Fruit fly (Drosophila melanogaster) whole organism, larva: ENCODE results near the gene comt.

Experiments used
- noc ChIP-seq: fragments of 200-800 bp; sonication (Bioruptor generic); optimal IDR thresholded peaks from 3 replicates; lab custom pipeline; 2019; ENCODE audit warnings: missing biosample characterization, mild to moderate bottlenecking, missing genetic modification characterization, moderate library complexity

comt gene

dm6 chrX:13281244-13281877 is 22.5 kb downstream of the comt start:
- peak; percentile 1 for TF ChIP-seq noc (tag; lab: Kevin White, UChicago)

DNA sequence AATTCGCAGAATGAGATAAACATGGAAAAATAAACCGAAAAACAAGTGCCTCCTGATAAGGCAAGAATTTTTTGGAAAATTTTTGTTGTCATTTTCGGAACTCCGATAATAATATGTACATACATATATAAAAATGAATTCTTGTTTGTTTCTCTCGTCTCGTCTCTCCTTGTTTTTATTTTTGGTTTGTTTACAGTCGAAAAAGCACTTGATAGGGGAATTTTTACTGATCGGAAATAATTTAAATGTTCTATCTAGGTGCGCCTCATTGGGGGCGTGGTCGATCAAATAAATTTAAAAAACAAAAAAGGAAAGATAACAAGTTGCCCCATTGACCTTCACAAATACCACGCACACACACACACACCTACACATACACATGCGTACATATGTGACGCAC is 23.9 kb downstream of the comt start:
- no peak for TF ChIP-seq noc (tag; lab: Kevin White, UChicago)

DNA sequence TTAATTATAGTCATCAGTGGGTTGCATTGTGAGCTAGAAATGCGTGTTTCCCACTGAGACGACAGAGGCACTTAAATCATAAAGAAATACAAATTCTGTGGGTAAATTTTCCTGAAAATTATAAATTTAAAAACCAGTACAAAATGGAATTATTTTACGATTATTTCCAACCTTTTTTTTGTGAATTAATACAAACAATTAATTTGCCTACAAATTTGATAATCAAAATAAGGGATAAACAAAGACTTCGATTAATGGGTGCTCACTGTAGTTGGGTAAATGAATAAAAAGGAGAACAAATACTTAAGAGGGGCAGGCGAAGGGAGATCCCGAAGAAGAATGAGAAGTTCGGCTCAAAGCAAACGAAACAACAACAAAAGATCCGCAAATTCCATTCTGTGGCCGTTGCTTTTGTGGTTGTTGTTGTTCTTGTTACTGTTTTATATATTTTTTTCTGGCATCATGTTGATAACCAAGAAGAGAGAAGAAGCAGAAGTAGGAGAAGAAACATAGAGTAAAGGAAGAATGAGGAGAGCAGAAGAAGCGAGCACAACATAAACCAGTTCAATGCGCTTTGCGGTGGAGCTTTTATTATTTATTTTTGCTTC is 25.2 kb downstream of the comt start:
- TF ChIP-seq noc (tag; lab: Kevin White, UChicago): peak; percentile 40

DNA sequence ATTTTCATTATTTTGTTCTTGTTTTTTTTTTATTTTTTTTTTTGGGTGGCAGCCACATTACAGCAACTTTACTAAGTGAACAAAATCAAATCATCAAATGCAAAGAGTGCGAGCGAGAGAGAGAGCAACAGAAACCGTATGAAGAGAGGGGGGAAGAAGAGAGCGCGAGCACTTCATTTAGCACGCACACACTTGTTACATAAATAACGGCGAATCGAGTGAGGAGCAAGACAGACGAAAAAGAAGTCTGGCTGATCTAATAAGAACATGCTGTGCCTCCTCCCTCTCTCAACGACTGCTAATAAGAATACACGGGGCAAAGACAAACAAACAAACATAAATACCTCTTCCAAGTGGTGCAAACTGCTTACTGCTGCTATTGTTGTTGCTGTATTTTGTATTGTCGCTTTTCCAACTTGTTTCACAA is 25.7 kb downstream of the comt start:
- no peak for TF ChIP-seq noc (tag; lab: Kevin White, UChicago)

- TF ChIP-seq noc (tag; lab: Kevin White, UChicago): no peak
These were observed 26.4 kb downstream of the comt start, which contains the start of the genes HDAC4 and CG15743 for dm6 chrX:13285001-13285748. Gene HDAC4, minus strand, starts transcription at chrX:13285632. Gene CG15743, plus strand, starts transcription at chrX:13285707.

DNA sequence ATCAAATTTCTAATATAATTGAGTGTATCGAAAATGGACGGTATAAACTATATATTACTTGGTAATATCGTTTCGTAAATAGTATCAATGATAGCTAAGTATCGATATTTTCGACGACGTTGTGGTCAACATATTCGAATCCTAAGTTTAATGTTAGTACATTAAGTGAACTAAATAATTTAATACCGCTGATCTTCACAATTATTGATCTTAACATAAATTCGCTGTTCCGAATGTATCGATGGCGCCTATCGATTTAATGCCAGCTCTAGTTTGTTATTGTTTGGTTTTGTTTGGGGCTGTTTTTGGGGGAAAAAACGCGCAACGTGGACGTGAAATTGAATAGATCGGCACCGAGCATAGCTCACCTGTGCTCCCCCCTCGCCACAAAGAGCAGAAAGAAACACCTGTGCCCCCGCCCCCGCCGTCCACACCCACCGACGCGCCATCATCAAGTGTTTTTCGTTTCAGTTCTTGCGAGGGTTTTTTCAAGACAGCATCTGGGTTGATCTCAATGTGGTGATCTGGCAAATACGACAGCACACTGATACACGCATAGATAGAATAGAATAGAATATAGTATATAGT is 27.0 kb downstream of the comt start:
- TF ChIP-seq noc (tag; lab: Kevin White, UChicago): no peak

DNA sequence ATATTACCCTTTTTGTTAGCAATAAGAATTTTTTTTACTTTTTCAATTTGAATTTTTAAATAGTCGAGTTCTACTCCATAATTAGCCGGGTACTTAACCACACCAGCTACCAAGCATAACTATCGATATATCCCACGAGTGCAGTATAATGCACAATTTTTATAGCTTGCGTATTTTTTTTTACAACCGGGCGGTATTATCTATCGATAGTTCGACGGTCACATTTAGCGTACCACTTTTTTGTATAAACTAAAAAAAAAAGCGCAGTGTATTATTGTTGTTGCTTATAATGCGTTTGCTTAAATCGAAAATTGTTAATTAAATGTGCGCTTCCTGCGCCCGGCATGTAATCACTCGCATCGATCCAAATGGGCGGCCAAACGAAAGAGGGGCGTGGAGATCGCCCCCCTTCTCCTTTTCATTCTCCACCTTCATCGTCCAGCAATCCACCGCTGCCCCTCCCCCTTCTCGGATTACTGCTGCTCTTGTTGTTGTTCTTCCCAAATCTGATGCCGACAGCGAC is 29.1 kb downstream of the comt start, which contains the start of gene Remo:
Gene Remo, plus strand, starts transcription at position 198 of the 523 bp plus-strand sequence.
- no peak for TF ChIP-seq noc (tag; lab: Kevin White, UChicago)

dm6 chrX:13296405-13297183 is 37.8 kb downstream of the comt start, which contains the start of gene CG1622:
Gene CG1622, plus strand, starts transcription at chrX:13297082.
- TF ChIP-seq noc (tag; lab: Kevin White, UChicago): no peak

dm6 chrX:13300835-13301502 is 42.1 kb downstream of the comt start:
- no peak for TF ChIP-seq noc (tag; lab: Kevin White, UChicago)

DNA sequence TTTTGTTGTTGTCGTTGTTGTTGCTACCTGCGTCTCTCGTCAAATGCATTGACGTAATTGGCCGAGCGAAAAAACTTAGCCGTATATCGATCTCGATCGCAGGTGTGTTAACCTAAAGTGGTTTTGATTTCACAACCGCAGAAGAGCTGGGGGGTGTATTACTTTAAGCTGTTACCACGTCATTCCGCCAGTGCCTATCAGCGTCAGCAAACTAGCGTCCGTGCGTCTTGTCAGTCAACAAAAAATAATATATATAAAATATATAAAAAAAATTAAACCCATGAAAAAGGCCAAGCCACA is 43.4 kb downstream of the comt start, which contains the start of gene CG1764:
Gene CG1764, minus strand, starts transcription at position 101 of the 300 bp plus-strand sequence.
- no peak for TF ChIP-seq noc (tag; lab: Kevin White, UChicago)

- TF ChIP-seq noc (tag; lab: Kevin White, UChicago): no peak
These were observed 44.0 kb downstream of the comt start for dm6 chrX:13302615-13303526.

dm6 chrX:13303527-13303655 is 44.6 kb downstream of the comt start, which contains the start of gene IP3K2:
Gene IP3K2, plus strand, starts transcription at chrX:13303633.
- no peak for TF ChIP-seq noc (tag; lab: Kevin White, UChicago)

- TF ChIP-seq noc (tag; lab: Kevin White, UChicago): no peak
These were observed 45.1 kb downstream of the comt start for dm6 chrX:13303656-13304647.
